Worm (Caenorhabditis elegans): ENCODE data around the gene smg-9.

The smg-9 gene

DNA sequence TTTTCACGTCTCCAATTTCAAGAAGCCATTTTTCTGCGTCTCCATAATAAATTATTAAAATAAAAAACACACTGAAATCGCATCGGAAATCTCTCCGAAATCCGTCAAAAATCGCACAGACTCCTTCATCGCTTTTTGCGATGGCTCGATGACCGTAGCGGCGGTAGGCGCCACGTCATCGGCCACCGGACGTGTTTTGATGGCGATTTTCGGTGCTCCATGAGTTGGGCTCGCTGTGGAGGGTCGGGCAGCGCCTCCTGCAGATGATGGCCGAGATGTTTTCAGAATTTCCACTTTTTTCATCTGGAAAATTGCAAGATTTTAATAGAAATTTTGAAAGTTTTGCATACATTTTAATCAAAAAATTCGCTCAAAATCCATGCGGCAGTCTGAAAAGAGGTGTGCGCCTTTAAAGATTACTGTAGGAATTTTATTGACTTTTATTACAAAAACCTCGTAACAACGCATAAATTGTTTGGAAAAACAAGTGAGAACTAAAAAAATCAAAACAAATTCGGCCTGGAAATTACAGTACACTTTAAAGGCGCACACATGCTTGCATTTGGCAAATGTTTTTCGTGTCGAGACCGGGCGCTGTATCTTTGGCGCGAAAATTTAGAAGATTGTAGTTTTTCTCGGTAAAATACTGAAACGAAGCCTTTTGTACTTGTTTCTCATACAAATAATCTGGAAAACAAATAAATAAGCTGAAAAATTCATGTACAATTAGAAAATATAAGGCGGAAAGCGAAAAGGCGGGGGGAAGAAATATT lies at the start of gene smg-9:
Gene smg-9 (minus strand): TSS at position 663 of the 773 bp plus-strand sequence.
- TF ChIP-seq fkh-10 (GFP tag; optimal IDR thresholded peaks at IDR 0.05) (no peak), elt-3 (tag; optimal IDR thresholded peaks at IDR 0.05) (no peak), daf-12 (tag; optimal IDR thresholded peaks at IDR 0.05) (no peak)

DNA sequence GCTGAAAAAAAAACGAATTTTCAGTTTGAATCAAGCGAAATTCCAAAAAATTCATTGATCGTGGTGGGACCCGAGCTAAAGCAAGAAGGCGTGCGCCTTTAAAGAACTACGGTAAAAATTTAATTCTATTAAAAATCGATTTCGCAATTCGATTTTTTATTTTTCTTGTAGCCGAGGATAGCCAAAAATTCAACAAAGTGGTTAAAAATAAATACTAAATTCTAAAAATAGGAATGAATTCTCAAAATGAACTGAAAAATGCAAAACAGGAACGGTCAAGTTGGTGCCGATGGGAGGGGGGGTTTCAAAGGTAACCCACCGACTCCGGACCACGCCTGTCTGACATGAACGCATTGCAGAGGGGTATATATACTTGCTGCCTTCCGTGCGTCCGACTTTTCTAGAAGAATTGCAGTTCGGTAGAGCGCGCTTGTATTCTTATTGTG lies 48.5 kb upstream of the smg-9 start:
- TF ChIP-seq hmg-11 (tag; optimal IDR thresholded peaks at IDR 0.05) = peak; percentile 75
- peak; percentile 65 for TF ChIP-seq lin-39 (tag; optimal IDR thresholded peaks at IDR 0.05)
- TF ChIP-seq nhr-43 (tag; optimal IDR thresholded peaks at IDR 0.05; ENCODE audit: poor library complexity, severe bottlenecking) = peak; percentile 41
- peak; percentile 48 for TF ChIP-seq nfya-1 (tag; optimal IDR thresholded peaks at IDR 0.05; ENCODE audit: insufficient read depth)
- TF ChIP-seq ceh-82 (tag; optimal IDR thresholded peaks at IDR 0.05) = no peak
- TF ChIP-seq fos-1 (tag; optimal IDR thresholded peaks at IDR 0.05) = no peak
- TF ChIP-seq egl-5 (tag; optimal IDR thresholded peaks at IDR 0.05) = no peak
- peak; percentile 51 for TF ChIP-seq lsy-12 (tag; optimal IDR thresholded peaks at IDR 0.05)
- TF ChIP-seq elt-2 (tag; optimal IDR thresholded peaks at IDR 0.05) = peak; percentile 6
- peak; percentile 45 for TF ChIP-seq ama-1 (optimal IDR thresholded peaks at IDR 0.05)
- TF ChIP-seq ZK546.5 (tag; optimal IDR thresholded peaks at IDR 0.05) = no peak
- TF ChIP-seq snpc-4 (tag; optimal IDR thresholded peaks at IDR 0.05) = peak; percentile 98
- TF ChIP-seq fkh-2 (tag; optimal IDR thresholded peaks at IDR 0.05) = no peak
- peak; percentile 46 for TF ChIP-seq tbx-2 (tag; optimal IDR thresholded peaks at IDR 0.05)
- no peak for TF ChIP-seq elt-1 (tag; optimal IDR thresholded peaks at IDR 0.05)
- peak; percentile 37 for TF ChIP-seq lin-15B (tag; optimal IDR thresholded peaks at IDR 0.05)
- TF ChIP-seq nhr-11 (tag; optimal IDR thresholded peaks at IDR 0.05) = no peak
- TF ChIP-seq R02D3.7 (tag; optimal IDR thresholded peaks at IDR 0.05) = no peak

DNA sequence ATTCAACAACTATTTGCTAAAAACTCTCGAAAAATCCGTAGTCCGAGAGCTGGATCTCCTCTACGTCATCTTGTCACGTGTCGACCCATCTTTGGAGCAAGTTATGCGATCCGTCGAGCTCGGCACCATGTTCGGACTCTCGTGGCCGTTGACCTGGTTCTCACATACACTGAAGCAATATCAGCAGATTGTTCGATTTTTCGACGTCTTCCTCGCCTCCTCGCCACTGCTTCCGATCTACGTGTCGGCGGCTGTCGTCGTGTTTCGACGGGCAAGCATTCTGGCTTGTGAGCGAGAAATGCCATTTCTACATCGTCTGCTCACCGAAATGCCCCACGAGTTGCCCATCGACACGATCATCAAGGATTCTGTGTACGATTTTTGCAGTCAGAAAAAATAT lies 46.7 kb upstream of the smg-9 start:
- TF ChIP-seq nfya-1 (tag; optimal IDR thresholded peaks at IDR 0.05; ENCODE audit: insufficient read depth) (no peak), ztf-11 (tag; optimal IDR thresholded peaks at IDR 0.05) (no peak), nhr-237 (tag; optimal IDR thresholded peaks at IDR 0.05) (no peak), lin-15B (tag; optimal IDR thresholded peaks at IDR 0.05) (no peak), unc-39 (tag; optimal IDR thresholded peaks at IDR 0.05) (no peak), elt-3 (tag; optimal IDR thresholded peaks at IDR 0.05) (no peak), R02D3.7 (tag; optimal IDR thresholded peaks at IDR 0.05) (no peak), nhr-23 (tag; optimal IDR thresholded peaks at IDR 0.05) (no peak), tbx-2 (tag; optimal IDR thresholded peaks at IDR 0.05) (no peak), snpc-4 (tag; optimal IDR thresholded peaks at IDR 0.05) (no peak), sea-2 (GFP tag; optimal IDR thresholded peaks at IDR 0.05) (no peak), lsy-12 (tag; optimal IDR thresholded peaks at IDR 0.05) (no peak), nhr-12 (tag; optimal IDR thresholded peaks at IDR 0.05) (no peak), eor-1 (tag; optimal IDR thresholded peaks at IDR 0.05) (no peak), zag-1 (tag; optimal IDR thresholded peaks at IDR 0.05) (no peak), nhr-67 (tag; optimal IDR thresholded peaks at IDR 0.05) (no peak), nhr-43 (tag; optimal IDR thresholded peaks at IDR 0.05; ENCODE audit: poor library complexity, severe bottlenecking) (no peak), elt-2 (tag; optimal IDR thresholded peaks at IDR 0.05) (no peak), jun-1 (tag; optimal IDR thresholded peaks at IDR 0.05) (no peak)

- TF ChIP-seq ceh-82 (tag; optimal IDR thresholded peaks at IDR 0.05) (no peak), unc-39 (tag; optimal IDR thresholded peaks at IDR 0.05) (no peak), nhr-43 (tag; optimal IDR thresholded peaks at IDR 0.05; ENCODE audit: poor library complexity, severe bottlenecking) (peak; percentile 10), snpc-4 (tag; optimal IDR thresholded peaks at IDR 0.05) (peak; percentile 40), unc-62 (GFP tag; optimal IDR thresholded peaks at IDR 0.05) (no peak), nhr-12 (tag; optimal IDR thresholded peaks at IDR 0.05) (no peak), ZK546.5 (tag; optimal IDR thresholded peaks at IDR 0.05) (no peak), lin-15B (tag; optimal IDR thresholded peaks at IDR 0.05) (no peak), ceh-9 (tag; optimal IDR thresholded peaks at IDR 0.05) (no peak), skn-1 (tag; optimal IDR thresholded peaks at IDR 0.05) (peak; percentile 24), nhr-67 (tag; optimal IDR thresholded peaks at IDR 0.05) (no peak), mdl-1 (tag; optimal IDR thresholded peaks at IDR 0.05) (no peak), nhr-28 (tag; optimal IDR thresholded peaks at IDR 0.05) (no peak), egl-5 (tag; optimal IDR thresholded peaks at IDR 0.05) (no peak), eor-1 (tag; optimal IDR thresholded peaks at IDR 0.05) (no peak), nhr-23 (tag; optimal IDR thresholded peaks at IDR 0.05) (peak; percentile 8), pqm-1 (tag; optimal IDR thresholded peaks at IDR 0.05) (peak; percentile 4), tbx-2 (tag; optimal IDR thresholded peaks at IDR 0.05) (no peak), nfya-1 (tag; optimal IDR thresholded peaks at IDR 0.05; ENCODE audit: insufficient read depth) (peak; percentile 15), nhr-77 (tag; optimal IDR thresholded peaks at IDR 0.05) (peak; percentile 32), elt-2 (tag; optimal IDR thresholded peaks at IDR 0.05) (peak; percentile 8), ceh-28 (tag; optimal IDR thresholded peaks at IDR 0.05) (no peak), pha-4 (tag; optimal IDR thresholded peaks at IDR 0.05) (peak; percentile 57), hmg-11 (tag; optimal IDR thresholded peaks at IDR 0.05) (peak; percentile 29)
These were observed 45.4 kb upstream of the smg-9 start, which contains the start of gene tbc-20 for ce11 chrII:14798047-14798522. tbc-20 (plus strand) TSS chrII:14798472.
